Fruit fly (Drosophila melanogaster): ENCODE measurements around the gene naz.

naz gene

DNA sequence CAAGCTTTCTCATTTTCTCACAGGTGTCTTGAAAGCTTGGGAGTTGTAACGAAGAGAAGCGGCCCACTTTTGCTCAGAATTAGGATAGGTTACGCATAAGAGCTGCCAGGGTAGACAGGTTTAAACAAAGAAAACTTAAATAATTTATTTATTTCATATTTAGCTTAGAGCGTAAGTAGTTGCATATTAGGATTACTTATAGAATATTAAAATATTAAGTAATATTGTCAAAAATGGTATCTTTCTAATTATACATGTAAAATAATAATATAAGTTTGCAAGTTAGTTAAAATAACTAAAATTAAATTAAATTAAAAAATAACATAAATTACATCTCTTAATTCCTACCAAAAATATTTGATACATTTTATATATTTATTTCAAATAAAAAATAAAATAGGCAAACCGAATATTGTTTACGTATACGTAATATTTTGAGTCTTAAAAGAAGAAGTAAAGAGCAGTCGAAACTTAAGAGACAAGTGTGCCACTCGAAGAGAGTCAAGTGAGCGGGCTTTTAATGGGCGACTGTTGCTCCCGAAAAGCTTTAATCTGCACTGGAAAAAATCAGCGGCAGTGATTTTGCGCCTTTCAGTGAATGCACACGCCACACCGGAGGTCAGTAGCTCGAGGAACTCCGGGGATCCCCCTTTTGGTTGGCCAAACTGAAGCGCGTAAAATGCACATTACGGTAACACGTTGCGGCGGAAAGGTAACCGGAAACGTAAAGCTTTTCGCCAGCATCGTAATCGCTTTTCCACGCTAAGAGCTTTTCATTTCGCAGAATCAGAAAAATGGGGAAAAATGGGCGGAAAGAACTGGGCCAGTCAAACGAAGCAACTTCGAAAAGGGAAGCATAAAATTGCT lies 13.7 kb downstream of the naz start (continued):
- TF ChIP-seq amos (GFP tag; IDR thresholded peaks at IDR 0.05; ENCODE audit: partially characterized antibody) (no peak), twi (tag; optimal IDR thresholded peaks at IDR 0.05) (no peak), chn (GFP tag; optimal IDR thresholded peaks at IDR 0.05) (peak; percentile 19), Camta (GFP tag; optimal IDR thresholded peaks at IDR 0.05) (no peak), ttk (GFP tag; IDR thresholded peaks at IDR 0.05) (no peak), mirr (GFP tag; optimal IDR thresholded peaks at IDR 0.05) (no peak), ewg (GFP tag; optimal IDR thresholded peaks at IDR 0.05) (no peak), bcd (GFP tag; optimal IDR thresholded peaks at IDR 0.05) (no peak), CG18011 (GFP tag; optimal IDR thresholded peaks at IDR 0.05) (peak; percentile 14), CG32772 (GFP tag; IDR thresholded peaks at IDR 0.05) (no peak), CG13296 (GFP tag; optimal IDR thresholded peaks at IDR 0.05) (no peak), ac (GFP tag; optimal IDR thresholded peaks at IDR 0.05) (no peak), salm (tag; optimal IDR thresholded peaks at IDR 0.05) (no peak), CG8281 (tag; optimal IDR thresholded peaks at IDR 0.05) (no peak), lab (GFP tag; optimal IDR thresholded peaks at IDR 0.05) (peak; percentile 58), CG32532 (GFP tag; IDR thresholded peaks at IDR 0.05) (peak; percentile 71), CG14050 (GFP tag; IDR thresholded peaks at IDR 0.05) (no peak), CG12071 (GFP tag; optimal IDR thresholded peaks at IDR 0.05) (peak; percentile 63), D (optimal IDR thresholded peaks at IDR 0.05) (no peak), D (GFP tag; optimal IDR thresholded peaks at IDR 0.05) (no peak), CG34422 (GFP tag; IDR thresholded peaks at IDR 0.05) (0 out of 3 replicates have a peak, but pooled peaks have one; percentile 23), insv (GFP tag; optimal IDR thresholded peaks at IDR 0.05) (no peak), CG6254 (GFP tag; optimal IDR thresholded peaks at IDR 0.05) (no peak), scrt (GFP tag; optimal IDR thresholded peaks at IDR 0.05) (peak; percentile 93), da (GFP tag; optimal IDR thresholded peaks at IDR 0.05) (no peak), CG4730 (GFP tag; IDR thresholded peaks at IDR 0.05) (0 out of 2 replicates have a peak, but pooled peaks have one; percentile 22), B-H2 (GFP tag; optimal IDR thresholded peaks at IDR 0.05) (no peak), Myb (GFP tag; optimal IDR thresholded peaks at IDR 0.05) (peak; percentile 5), HLH3B (GFP tag; IDR thresholded peaks at IDR 0.05) (peak; percentile 31; the same call in 1 of the 2 replicates), CG9727 (GFP tag; optimal IDR thresholded peaks at IDR 0.05) (no peak), fd96Cb (tag; optimal IDR thresholded peaks at IDR 0.05) (no peak), CG11560 (tag; IDR thresholded peaks at IDR 0.05) (no peak), ERR (GFP tag; optimal IDR thresholded peaks at IDR 0.05) (no peak), CG42726 (GFP tag; IDR thresholded peaks at IDR 0.05; ENCODE audit: partially characterized antibody) (no peak), gsb (GFP tag; IDR thresholded peaks at IDR 0.05) (0 out of 2 replicates have a peak, but pooled peaks have one; percentile 23), E2f1 (GFP tag; IDR thresholded peaks at IDR 0.05) (peak; percentile 43; the same call in 1 of the 2 replicates), D19B (GFP tag; optimal IDR thresholded peaks at IDR 0.05) (no peak), bsh (GFP tag; optimal IDR thresholded peaks at IDR 0.05) (no peak), CG8478 (optimal IDR thresholded peaks at IDR 0.05) (no peak), CG10209 (GFP tag; optimal IDR thresholded peaks at IDR 0.05) (no peak), CG43689 (GFP tag; IDR thresholded peaks at IDR 0.05) (no peak), Six4 (GFP tag; optimal IDR thresholded peaks at IDR 0.05) (no peak), CG11247 (GFP tag; IDR thresholded peaks at IDR 0.05) (no peak), sim (GFP tag; IDR thresholded peaks at IDR 0.05) (no peak), Mes4 (GFP tag; optimal IDR thresholded peaks at IDR 0.05) (no peak), H15 (GFP tag; IDR thresholded peaks at IDR 0.05) (no peak), CG15073 (GFP tag; optimal IDR thresholded peaks at IDR 0.05) (no peak), run (tag; optimal IDR thresholded peaks at IDR 0.05) (no peak), inv (GFP tag; IDR thresholded peaks at IDR 0.05; ENCODE audit: partially characterized antibody) (no peak), gsb-n (tag; optimal IDR thresholded peaks at IDR 0.05) (peak; percentile 6)

Measured in whole organism, embryonic.